Fruit fly (Drosophila melanogaster) whole organism: ENCODE measurements around the gene Irk2.

Experiments used
- CG8478 ChIP-seq: fragments of >200 bp; optimal IDR thresholded peaks from 2 replicates; lab custom pipeline; 2018; ENCODE audit warnings: inconsistent platforms
- Dll ChIP-seq: fragments of >200 bp; optimal IDR thresholded peaks from 2 replicates; lab custom pipeline; 2017
- EcR ChIP-seq, 2 experiments: fragments of >200 bp; optimal IDR thresholded peaks; 2 replicates each; lab custom pipeline; 2017; ENCODE audit warnings: missing biosample characterization in 2 of 2, missing genetic modification characterization in 2 of 2, missing genetic modification reagents in 2 of 2
- pan ChIP-seq: fragments of >200 bp; optimal IDR thresholded peaks from 2 replicates; lab custom pipeline; 2017
- psq ChIP-seq: fragments of >200 bp; optimal IDR thresholded peaks from 2 replicates; lab custom pipeline; 2017
- usp ChIP-seq: fragments of >200 bp; optimal IDR thresholded peaks from 2 replicates; lab custom pipeline; 2017; ENCODE audit warnings: missing biosample characterization, missing genetic modification characterization, mixed read lengths

- TF ChIP-seq CG8478 (lab: Kevin White, UChicago) = no peak
- no peak for TF ChIP-seq usp (GFP tag; lab: Kevin White, UChicago)
- TF ChIP-seq psq = no peak
- TF ChIP-seq Dll (lab: Kevin White, UChicago) = no peak
- TF ChIP-seq EcR (GFP tag; optimal IDR thresholded peaks at IDR 0.05; lab: Kevin White, UChicago) = no peak
- TF ChIP-seq pan (lab: Kevin White, UChicago) = no peak
Measured at dm6 chr3R:23538719-23539145, 19.5 kb upstream of the Irk2 start, which contains the start of gene Ugt303B2.
